Worm (Caenorhabditis elegans): ENCODE measurements around the gene clec-252.

DNA sequence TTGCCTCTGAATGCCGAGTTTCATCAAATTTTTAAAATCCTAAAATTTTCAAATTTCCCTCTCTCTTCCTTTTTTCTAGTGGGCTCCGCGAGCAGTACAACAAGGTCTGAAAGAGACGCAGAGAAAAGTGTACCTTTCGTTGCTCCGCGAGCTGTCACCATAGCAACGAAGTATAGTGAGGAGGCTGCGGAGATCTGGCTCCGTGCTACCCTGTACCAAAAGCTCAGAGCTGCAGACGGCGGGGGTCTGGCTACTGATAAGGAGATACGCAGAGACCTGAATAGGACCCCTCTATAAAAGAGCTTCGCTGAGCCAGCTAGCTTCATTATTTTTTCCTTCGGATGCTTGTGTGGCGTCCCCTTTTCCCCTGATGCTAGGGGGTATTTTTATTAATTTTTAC is 34.8 kb upstream of the clec-252 start, which contains the start of gene Y17D7B.10:
- TF ChIP-seq rnt-1 (tag; optimal IDR thresholded peaks at IDR 0.05) (no peak), nhr-20 (tag; optimal IDR thresholded peaks at IDR 0.05) (no peak), unc-62 (GFP tag; optimal IDR thresholded peaks at IDR 0.05) (no peak), unc-86 (tag; optimal IDR thresholded peaks at IDR 0.05) (no peak), lin-35 (GFP tag; optimal IDR thresholded peaks at IDR 0.05) (no peak), lin-39 (tag; optimal IDR thresholded peaks at IDR 0.05) (no peak)
